Worm (Caenorhabditis elegans) whole organism, L4/young adult: ENCODE measurements around the gene EEED8.14.
A peak's percentile ranks its signal among the peaks of the same experiment; 100 is the strongest.

Experiments
- W03F9.2 ChIP-seq: fragments of 150-350 bp; optimal IDR thresholded peaks from 2 replicates; lab custom pipeline; 2014; ENCODE audit warnings: missing biosample characterization, missing genetic modification characterization
- dao-5 ChIP-seq: sonication (generic microtip); optimal IDR thresholded peaks from 2 replicates; lab custom pipeline; 2016; ENCODE audit warnings: missing genotype, missing genetic modification characterization, moderate library complexity, missing compliant biosample characterization
- him-1 ChIP-seq: sonication (generic microtip); optimal IDR thresholded peaks from 2 replicates; lab custom pipeline; 2016; ENCODE audit warnings: missing genotype, missing genetic modification reagents, missing genetic modification characterization, missing compliant biosample characterization

EEED8.14 gene

DNA sequence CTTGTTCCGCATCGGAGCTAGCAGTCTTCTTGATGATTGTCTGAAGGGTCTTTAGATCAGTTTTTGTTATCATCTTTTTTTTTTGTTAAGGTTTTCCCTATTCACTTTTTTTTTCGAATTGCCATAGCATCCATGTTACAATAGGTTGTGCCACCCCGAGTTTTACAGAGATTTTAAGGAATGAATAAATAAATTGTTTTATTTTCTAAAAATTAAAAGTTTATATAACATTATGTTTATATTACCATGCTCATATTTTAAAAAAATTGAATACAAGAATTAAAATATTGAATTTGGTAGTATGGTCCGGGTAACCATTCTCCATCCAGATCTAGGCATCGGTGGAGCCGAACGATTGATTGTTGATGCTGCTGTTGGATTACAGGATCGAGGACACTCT, 38.9 kb downstream of the EEED8.14 start, which contains the start of gene algn-2:
TSS of gene algn-2 (plus strand) at position 301 of the 400 bp plus-strand sequence.
- TF ChIP-seq dao-5 (tag; lab: Kevin White, UChicago) (no peak), him-1 (tag; lab: Kevin White, UChicago) (no peak)

DNA sequence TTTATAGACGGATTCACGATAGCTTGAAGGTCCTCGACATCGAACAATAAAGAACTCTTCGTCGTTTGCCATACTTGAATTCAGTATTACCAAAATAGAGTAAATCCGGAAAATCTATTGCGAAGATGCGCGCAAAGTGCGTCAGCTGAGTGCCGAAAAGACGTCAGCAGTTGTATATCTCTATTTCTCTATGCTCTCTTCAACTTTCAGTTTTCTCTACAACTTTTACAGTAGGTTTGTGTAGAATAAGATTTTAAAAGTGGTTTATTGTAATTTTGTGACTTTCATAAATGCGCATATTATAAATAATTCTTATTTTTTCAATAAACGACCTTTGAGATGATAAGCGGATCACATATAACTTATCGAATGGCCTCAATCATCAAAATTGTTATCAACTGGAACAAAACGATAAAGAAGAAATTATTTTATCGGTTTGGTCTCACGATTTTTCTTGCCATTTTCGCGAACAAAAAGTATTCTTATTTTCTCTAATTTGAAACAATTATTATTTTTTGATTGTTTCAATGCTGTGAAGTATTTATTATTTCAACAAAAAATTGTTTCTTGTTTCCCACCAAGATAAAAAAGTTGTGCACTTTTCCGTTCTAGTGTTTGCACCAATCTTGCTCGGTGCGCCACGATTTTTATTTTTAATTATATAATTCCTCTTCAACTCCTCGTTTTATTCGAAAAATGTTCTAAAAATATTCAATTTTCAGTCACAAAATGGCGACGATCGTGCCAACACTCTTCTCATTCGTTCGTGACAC, 40.4 kb downstream of the EEED8.14 start, which contains the start of the genes agt-2 and F09E5.3:
TSS of gene agt-2 (minus strand) at position 553 of the 773 bp plus-strand sequence.
TSS of gene F09E5.3 (plus strand) at position 723 of the 773 bp plus-strand sequence.
- TF ChIP-seq W03F9.2 (tag; lab: Kevin White, UChicago) (peak; percentile 89), dao-5 (tag; lab: Kevin White, UChicago) (no peak)

DNA sequence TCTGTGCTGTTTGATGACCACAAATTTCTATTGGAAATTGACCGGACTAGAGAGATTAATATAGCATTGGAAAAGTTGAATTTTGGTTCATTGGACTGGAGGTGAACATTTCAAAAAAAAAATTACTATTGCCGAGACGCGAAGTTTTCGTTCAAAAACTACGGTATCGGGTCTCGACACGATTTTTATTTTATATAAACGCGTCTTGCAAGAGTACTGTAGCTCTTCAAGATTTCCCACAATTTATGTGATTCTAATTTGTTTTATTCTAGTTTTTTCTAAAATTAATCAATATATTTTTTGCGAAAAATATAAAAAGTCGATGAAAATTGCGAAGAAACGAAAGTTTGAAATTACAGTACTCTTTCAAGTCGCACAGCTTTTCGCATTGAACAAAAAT, 43.2 kb downstream of the EEED8.14 start, which contains the start of gene F09E5.12:
TSS of gene F09E5.12 (minus strand) at position 101 of the 400 bp plus-strand sequence.
- no peak for TF ChIP-seq W03F9.2 (tag; lab: Kevin White, UChicago)
- no peak for TF ChIP-seq him-1 (tag; lab: Kevin White, UChicago)
- TF ChIP-seq dao-5 (tag; lab: Kevin White, UChicago), result no peak

DNA sequence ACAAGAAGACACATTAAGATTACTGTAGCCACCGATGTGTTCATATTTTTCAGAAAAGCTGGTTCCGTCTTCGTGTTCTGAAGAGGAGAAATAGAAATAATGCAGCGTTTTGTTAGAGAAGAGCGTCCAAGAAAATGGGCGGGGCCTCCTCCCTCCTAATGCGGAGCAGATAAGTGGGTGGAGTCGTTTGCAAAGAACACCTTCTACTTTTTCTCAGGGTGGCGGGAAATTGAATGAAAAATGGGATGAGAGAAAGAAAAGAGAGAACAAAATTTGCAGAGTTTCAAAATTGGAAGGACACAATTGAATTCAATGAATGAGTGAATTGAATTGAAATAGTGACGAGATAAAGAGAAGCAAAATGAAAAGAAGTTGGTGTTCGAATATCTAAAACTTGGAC, 48.2 kb downstream of the EEED8.14 start, which contains the start of gene F09E5.16:
TSS of gene F09E5.16 (minus strand) at position 101 of the 400 bp plus-strand sequence.
- TF ChIP-seq him-1 (tag; lab: Kevin White, UChicago) (no peak), W03F9.2 (tag; lab: Kevin White, UChicago) (no peak), dao-5 (tag; lab: Kevin White, UChicago) (no peak)

DNA sequence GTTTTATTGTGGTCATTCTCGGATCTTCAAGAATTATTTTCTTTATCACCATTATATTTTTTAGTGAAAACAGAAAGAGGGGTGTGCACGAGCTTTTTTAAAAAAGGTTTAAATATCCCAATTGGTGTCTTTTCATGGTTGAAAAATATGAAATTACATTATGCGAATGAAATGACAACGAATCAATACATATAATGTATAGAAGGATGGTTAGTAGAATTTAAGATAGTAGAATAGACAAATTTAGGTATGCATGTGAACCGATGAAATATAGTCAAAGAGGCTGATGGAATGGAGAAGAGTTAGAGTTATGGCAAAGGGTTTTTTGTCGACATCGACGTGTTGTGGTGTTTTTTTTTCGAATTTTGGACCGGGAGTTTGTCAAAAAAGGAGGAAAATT, 49.3 kb downstream of the EEED8.14 start:
- TF ChIP-seq W03F9.2 (tag; lab: Kevin White, UChicago), result no peak
- TF ChIP-seq him-1 (tag; lab: Kevin White, UChicago), result no peak
- TF ChIP-seq dao-5 (tag; lab: Kevin White, UChicago), result no peak
